Worm (Caenorhabditis elegans) whole organism, L4 larva: ENCODE data around the gene nas-29.

Source experiments
- hlh-11 ChIP-seq: fragments of 200-800 bp; sonication (Bioruptor generic); optimal IDR thresholded peaks from 2 replicates; lab custom pipeline; 2018; ENCODE audit warnings: mild to moderate bottlenecking, missing genetic modification characterization, missing compliant biosample characterization
- nhr-28 ChIP-seq: fragments of 150-350 bp; optimal IDR thresholded peaks from 2 replicates; lab custom pipeline; 2014; ENCODE audit warnings: missing biosample characterization, missing genetic modification characterization

DNA sequence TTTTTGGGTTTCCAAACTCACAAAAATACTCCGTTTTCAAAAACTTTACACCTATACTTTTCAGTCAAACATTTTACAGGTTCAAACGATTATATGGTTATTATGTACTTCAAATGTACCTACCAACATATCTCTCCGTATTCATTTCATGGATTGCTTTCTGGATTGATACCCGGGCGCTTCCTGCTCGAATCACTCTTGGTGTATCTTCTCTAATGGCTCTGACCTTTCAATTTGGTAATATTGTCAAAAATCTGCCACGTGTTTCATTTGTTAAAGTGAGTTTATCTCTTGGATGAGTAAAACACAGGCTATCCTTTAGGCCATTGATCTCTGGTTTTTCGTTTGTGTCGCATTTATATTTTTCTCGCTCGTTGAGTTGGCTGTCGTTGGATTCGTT lies 10.0 kb downstream of the nas-29 start:
- TF ChIP-seq nhr-28 (no peak), hlh-11 (no peak)
